Worm (Caenorhabditis elegans): ENCODE measurements around the gene lurp-1.

Gene lurp-1

ce11 chrII:10924669-10925068, 43.9 kb downstream of the lurp-1 start (continued):
- peak; percentile 21; the same call in 1 of the 2 replicates for TF ChIP-seq saeg-2 (GFP tag; IDR thresholded peaks at IDR 0.05)
- TF ChIP-seq arid-1 (GFP tag; conservative IDR thresholded peaks at IDR 0.05), result no peak
- no peak for TF ChIP-seq gei-8 (GFP tag; optimal IDR thresholded peaks at IDR 0.05)
- TF ChIP-seq F37D6.2 (tag; optimal IDR thresholded peaks at IDR 0.05), result no peak
- no peak for TF ChIP-seq sdz-12 (GFP tag; optimal IDR thresholded peaks at IDR 0.05)
- TF ChIP-seq F44E2.7 (GFP tag; IDR thresholded peaks at IDR 0.05), result no peak
- TF ChIP-seq madf-9 (GFP tag; conservative IDR thresholded peaks at IDR 0.05), result no peak
- no peak for TF ChIP-seq ztf-7 (tag; optimal IDR thresholded peaks at IDR 0.05)
- TF ChIP-seq ceh-32 (tag; optimal IDR thresholded peaks at IDR 0.05; ENCODE audit: poor library complexity), result no peak
- no peak for TF ChIP-seq snpc-1.2 (GFP tag; IDR thresholded peaks at IDR 0.05)
- TF ChIP-seq mes-2 (tag; optimal IDR thresholded peaks at IDR 0.05; ENCODE audit: poor library complexity, severe bottlenecking), result no peak
- TF ChIP-seq nhr-48 (tag; optimal IDR thresholded peaks at IDR 0.05), result peak; percentile 57
- peak in 1 of 2 experiments; percentile 56 for TF ChIP-seq hif-1 (tag; optimal IDR thresholded peaks at IDR 0.05)
- TF ChIP-seq fkh-10 (GFP tag; optimal IDR thresholded peaks at IDR 0.05), result no peak
- TF ChIP-seq nhr-111 (GFP tag; optimal IDR thresholded peaks at IDR 0.05), result no peak
- TF ChIP-seq Y105C5A.15 (GFP tag; IDR thresholded peaks at IDR 0.05), result no peak
- no peak for TF ChIP-seq mxl-3 (GFP tag; optimal IDR thresholded peaks at IDR 0.05)
- no peak for TF ChIP-seq nhr-25 (tag; optimal IDR thresholded peaks at IDR 0.05; ENCODE audit: borderline replicate concordance, insufficient read depth)
- no peak for TF ChIP-seq snpc-4 (tag; optimal IDR thresholded peaks at IDR 0.05)
- TF ChIP-seq ZK546.5 (tag; optimal IDR thresholded peaks at IDR 0.05), result no peak
- no peak for TF ChIP-seq daf-8 (GFP tag; IDR thresholded peaks at IDR 0.05)
- no peak for TF ChIP-seq lir-3 (tag; optimal IDR thresholded peaks at IDR 0.05)
- TF ChIP-seq Y75B8A.6 (GFP tag; IDR thresholded peaks at IDR 0.05), result no peak
- TF ChIP-seq pqm-1 (tag; optimal IDR thresholded peaks at IDR 0.05), result peak; percentile 93
- TF ChIP-seq attf-4 (tag; optimal IDR thresholded peaks at IDR 0.05), result no peak
- peak; percentile 78 for TF ChIP-seq hlh-30 (tag; optimal IDR thresholded peaks at IDR 0.05; ENCODE audit: insufficient read depth)
- no peak for TF ChIP-seq zip-2 (tag; optimal IDR thresholded peaks at IDR 0.05)
- TF ChIP-seq unc-130 (GFP tag; optimal IDR thresholded peaks at IDR 0.05), result no peak
- TF ChIP-seq Y5F2A.4 (GFP tag; optimal IDR thresholded peaks at IDR 0.05), result no peak
- TF ChIP-seq nhr-77 (tag; optimal IDR thresholded peaks at IDR 0.05), result peak; percentile 84
- TF ChIP-seq hlh-11 (tag; optimal IDR thresholded peaks at IDR 0.05), result peak; percentile 80
- TF ChIP-seq F10B5.3 (tag; optimal IDR thresholded peaks at IDR 0.05), result no peak
- no peak for TF ChIP-seq zfp-3 (GFP tag; conservative IDR thresholded peaks at IDR 0.05)
- peak; percentile 13; the same call in 1 of the 2 replicates for TF ChIP-seq lin-1 (GFP tag; IDR thresholded peaks at IDR 0.05)
- TF ChIP-seq nhr-102 (tag; optimal IDR thresholded peaks at IDR 0.05), result peak; percentile 37
- TF ChIP-seq dmd-8 (GFP tag; IDR thresholded peaks at IDR 0.05), result no peak
- no peak for TF ChIP-seq ceh-28 (tag; optimal IDR thresholded peaks at IDR 0.05)
- no peak for TF ChIP-seq set-16 (GFP tag; IDR thresholded peaks at IDR 0.05)
- TF ChIP-seq nhr-6 (tag; optimal IDR thresholded peaks at IDR 0.05), result no peak
- no peak for TF ChIP-seq aly-2 (tag; optimal IDR thresholded peaks at IDR 0.05)
- no peak for TF ChIP-seq lin-39 (tag; optimal IDR thresholded peaks at IDR 0.05)
- no peak for TF ChIP-seq ZK337.2 (GFP tag; IDR thresholded peaks at IDR 0.05)
- TF ChIP-seq lin-13 (GFP tag; optimal IDR thresholded peaks at IDR 0.05), result no peak
- TF ChIP-seq duxl-1 (tag; optimal IDR thresholded peaks at IDR 0.05; ENCODE audit: poor library complexity), result no peak
- peak in 1 of 2 experiments; percentile 82 for TF ChIP-seq mdl-1 (tag; optimal IDR thresholded peaks at IDR 0.05)
- TF ChIP-seq ztf-11 (tag; optimal IDR thresholded peaks at IDR 0.05), result no peak
- peak; percentile 91 for TF ChIP-seq php-3 (GFP tag; IDR thresholded peaks at IDR 0.05)
- TF ChIP-seq aha-1 (tag), result peak; percentile 83
- TF ChIP-seq R02D3.7 (tag; optimal IDR thresholded peaks at IDR 0.05), result no peak
- peak; percentile 89 for TF ChIP-seq dmd-6 (GFP tag; IDR thresholded peaks at IDR 0.05)
- TF ChIP-seq ceh-82 (tag; optimal IDR thresholded peaks at IDR 0.05), result no peak
- no peak for TF ChIP-seq hmg-1.1 (GFP tag; IDR thresholded peaks at IDR 0.05)

All from whole organism, L4 larva.